Fruit fly (Drosophila melanogaster) whole organism, wandering third instar larva: ENCODE measurements around the gene Srr.

ENCODE experiments used
- Abd-B ChIP-seq: fragments of >200 bp; optimal IDR thresholded peaks from 2 replicates; lab custom pipeline; 2017; ENCODE audit warnings: missing biosample characterization, missing genetic modification characterization
- CG32264 ChIP-seq: fragments of 200-800 bp; sonication (Bioruptor generic); optimal IDR thresholded peaks from 2 replicates; lab custom pipeline; 2016; ENCODE audit warnings: missing biosample characterization, missing genetic modification characterization
- CG9705 ChIP-seq: fragments of 200-800 bp; sonication (Bioruptor generic); optimal IDR thresholded peaks from 2 replicates; lab custom pipeline; 2018; ENCODE audit warnings: missing biosample characterization, mild to moderate bottlenecking, missing genetic modification characterization
- CrebA ChIP-seq: fragments of 200-800 bp; sonication (Bioruptor generic); optimal IDR thresholded peaks from 2 replicates; lab custom pipeline; 2016; ENCODE audit warnings: missing biosample characterization, mild to moderate bottlenecking, missing genetic modification characterization, borderline replicate concordance
- Dfd ChIP-seq: fragments of >200 bp; optimal IDR thresholded peaks from 2 replicates; lab custom pipeline; 2017; ENCODE audit warnings: missing biosample characterization, missing genetic modification characterization
- Dif ChIP-seq: fragments of 200-275, 200-300 bp; sonication (Bioruptor generic); optimal IDR thresholded peaks from 2 replicates; lab custom pipeline; 2018; ENCODE audit warnings: missing biosample characterization, missing genetic modification characterization; ENCODE audit not compliant: partially characterized antibody
- GATAd ChIP-seq: sonication (Bioruptor generic); optimal IDR thresholded peaks from 2 replicates; lab custom pipeline; 2016; ENCODE audit warnings: missing biosample characterization, missing genetic modification characterization
- HLH106 ChIP-seq: fragments of 200-800 bp; optimal IDR thresholded peaks from 3 replicates; lab custom pipeline; 2019; ENCODE audit warnings: missing biosample characterization, mild to moderate bottlenecking, missing genetic modification characterization, moderate library complexity
- Hnf4 ChIP-seq: fragments of 200-800 bp; sonication (Bioruptor generic); optimal IDR thresholded peaks from 2 replicates; lab custom pipeline; 2016; ENCODE audit warnings: missing biosample characterization, mild to moderate bottlenecking, missing genetic modification characterization
- Hr78 ChIP-seq: fragments of >200 bp; optimal IDR thresholded peaks from 2 replicates; lab custom pipeline; 2017; ENCODE audit warnings: missing biosample characterization, missing genetic modification characterization
- Hr83 ChIP-seq: fragments of 200-300 bp; sonication (Bioruptor generic); optimal IDR thresholded peaks from 2 replicates; lab custom pipeline; 2016; ENCODE audit warnings: missing biosample characterization, mild to moderate bottlenecking, missing genetic modification characterization, moderate library complexity; ENCODE audit not compliant: poor library complexity, severe bottlenecking
- Jra ChIP-seq: sonication (Bioruptor generic); optimal IDR thresholded peaks from 2 replicates; lab custom pipeline; 2016; ENCODE audit warnings: missing biosample characterization, missing genetic modification characterization
- Mio ChIP-seq: sonication (Bioruptor generic); optimal IDR thresholded peaks from 2 replicates; lab custom pipeline; 2016; ENCODE audit warnings: missing biosample characterization, missing genetic modification characterization
- Myc ChIP-seq: fragments of >200 bp; optimal IDR thresholded peaks from 2 replicates; lab custom pipeline; 2017
- N ChIP-seq: fragments of >200 bp; optimal IDR thresholded peaks from 2 replicates; lab custom pipeline; 2018; ENCODE audit warnings: missing biosample characterization, missing external identifiers, missing genetic modification characterization
- OdsH ChIP-seq: fragments of 200-800 bp; sonication (Bioruptor generic); optimal IDR thresholded peaks from 2 replicates; lab custom pipeline; 2016; ENCODE audit warnings: missing biosample characterization, mild to moderate bottlenecking, missing genetic modification characterization
- Rel ChIP-seq, 2 experiments: fragments of 200-800 bp; sonication (Bioruptor generic) in 1 of 2; optimal IDR thresholded peaks; 2 replicates in 1 of 2; 3 replicates in 1 of 2; lab custom pipeline; 2016 to 2019; ENCODE audit warnings: mild to moderate bottlenecking in 2 of 2, missing biosample characterization in 2 of 2, missing genetic modification characterization in 2 of 2, moderate library complexity in 1 of 2
- Sp1 ChIP-seq: fragments of 200-800 bp; sonication (Bioruptor generic); optimal IDR thresholded peaks from 3 replicates; lab custom pipeline; 2019; ENCODE audit warnings: missing biosample characterization, mild to moderate bottlenecking, missing genetic modification characterization, moderate library complexity
- Vsx2 ChIP-seq: fragments of 200-300, 225-300 bp; sonication (Bioruptor generic); optimal IDR thresholded peaks from 2 replicates; lab custom pipeline; 2018; ENCODE audit warnings: missing biosample characterization, missing genetic modification characterization; ENCODE audit not compliant: partially characterized antibody
- br ChIP-seq: fragments of 200-800 bp; sonication (Bioruptor generic); optimal IDR thresholded peaks from 2 replicates; lab custom pipeline; 2016; ENCODE audit warnings: missing biosample characterization, missing genetic modification characterization
- brk ChIP-seq: fragments of 200-800 bp; sonication (Bioruptor generic); optimal IDR thresholded peaks from 2 replicates; lab custom pipeline; 2016; ENCODE audit warnings: missing biosample characterization, mild to moderate bottlenecking, missing genetic modification characterization
- dl ChIP-seq, 2 experiments: fragments of 175-275, 200-275 bp in 1 of 2; fragments of 200-275 bp in 1 of 2; sonication (Bioruptor generic); optimal IDR thresholded peaks; lab custom pipeline; 2018; ENCODE audit warnings: mild to moderate bottlenecking in 2 of 2, missing biosample characterization in 2 of 2, missing genetic modification characterization in 2 of 2, moderate library complexity in 2 of 2; ENCODE audit not compliant: partially characterized antibody in 2 of 2, insufficient read depth in 1 of 2
- dmrt93B ChIP-seq: fragments of 200-800 bp; sonication (Bioruptor generic); optimal IDR thresholded peaks from 2 replicates; lab custom pipeline; 2018; ENCODE audit warnings: missing biosample characterization, mild to moderate bottlenecking, missing genetic modification characterization
- dsf ChIP-seq: sonication (Bioruptor generic); optimal IDR thresholded peaks from 2 replicates; lab custom pipeline; 2016; ENCODE audit warnings: missing biosample characterization, missing genetic modification characterization, borderline replicate concordance
- ey ChIP-seq: fragments of 200-800 bp; sonication (Bioruptor generic); optimal IDR thresholded peaks from 2 replicates; lab custom pipeline; 2016; ENCODE audit warnings: missing biosample characterization, missing genetic modification characterization
- foxo ChIP-seq, 2 experiments: fragments of 200-800 bp; sonication (Bioruptor generic); optimal IDR thresholded peaks; 2 replicates in 1 of 2; 3 replicates in 1 of 2; lab custom pipeline; 2016 to 2017; ENCODE audit warnings: missing biosample characterization in 2 of 2, missing genetic modification characterization in 2 of 2
- fru ChIP-seq: fragments of 200-800 bp; sonication (Bioruptor generic); optimal IDR thresholded peaks from 3 replicates; lab custom pipeline; 2016; ENCODE audit warnings: missing biosample characterization, mild to moderate bottlenecking, missing genetic modification characterization
- h ChIP-seq: fragments of 200-800 bp; sonication (Bioruptor generic); optimal IDR thresholded peaks from 3 replicates; lab custom pipeline; 2016; ENCODE audit warnings: missing biosample characterization, mild to moderate bottlenecking, missing genetic modification characterization
- jim ChIP-seq: fragments of 175-275, 200-325 bp; sonication (Bioruptor generic); optimal IDR thresholded peaks from 2 replicates; lab custom pipeline; 2016; ENCODE audit warnings: missing biosample characterization, mild to moderate bottlenecking, missing genetic modification characterization
- lola ChIP-seq: fragments of >200 bp; optimal IDR thresholded peaks from 2 replicates; lab custom pipeline; 2017; ENCODE audit warnings: missing biosample characterization, missing genetic modification characterization
- pan ChIP-seq: fragments of >200 bp; optimal IDR thresholded peaks from 2 replicates; lab custom pipeline; 2017
- psq ChIP-seq: fragments of 200-800 bp; sonication (Bioruptor generic); optimal IDR thresholded peaks from 3 replicates; lab custom pipeline; 2017; ENCODE audit warnings: missing biosample characterization, mild to moderate bottlenecking, missing genetic modification characterization, moderate library complexity
- rgr ChIP-seq: fragments of 200-800 bp; sonication (Bioruptor generic); optimal IDR thresholded peaks from 3 replicates; lab custom pipeline; 2016; ENCODE audit warnings: missing biosample characterization, mild to moderate bottlenecking, missing genetic modification characterization
- sage ChIP-seq: fragments of 200-800 bp; sonication (Bioruptor generic); optimal IDR thresholded peaks from 2 replicates; lab custom pipeline; 2016; ENCODE audit warnings: missing biosample characterization, mild to moderate bottlenecking, missing genetic modification characterization
- sv ChIP-seq: fragments of 200-800 bp; sonication (Bioruptor generic); optimal IDR thresholded peaks from 3 replicates; lab custom pipeline; 2016; ENCODE audit warnings: missing biosample characterization, missing genetic modification characterization
- tai ChIP-seq: sonication (Bioruptor generic); optimal IDR thresholded peaks from 2 replicates; lab custom pipeline; 2016; ENCODE audit warnings: missing biosample characterization, missing genetic modification characterization
- usp ChIP-seq: fragments of >200 bp; optimal IDR thresholded peaks from 2 replicates; lab custom pipeline; 2017; ENCODE audit warnings: missing biosample characterization, missing genetic modification characterization
- woc ChIP-seq: sonication (Bioruptor generic); optimal IDR thresholded peaks from 2 replicates; lab custom pipeline; 2016; ENCODE audit warnings: missing biosample characterization, mild to moderate bottlenecking, missing genetic modification characterization

Srr gene

DNA sequence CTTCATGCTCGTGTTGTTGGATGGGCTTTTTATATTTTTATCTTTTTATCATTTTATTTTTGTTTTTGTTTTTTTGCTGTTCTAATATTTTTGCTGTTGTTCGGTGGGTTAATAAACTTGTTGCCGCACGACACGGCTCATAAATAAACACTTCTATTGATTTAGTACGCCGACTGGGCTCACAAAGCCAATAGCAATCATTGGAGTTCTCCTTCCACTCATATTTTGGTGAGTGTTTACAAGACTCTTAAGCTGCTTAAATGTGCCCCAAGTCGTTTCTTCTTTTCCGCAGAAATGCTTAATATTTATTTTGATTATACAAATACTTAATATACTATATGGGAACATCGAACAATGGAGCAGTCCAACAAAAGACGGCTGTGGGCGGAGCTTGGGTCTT lies 25.0 kb downstream of the Srr start:
- TF ChIP-seq br (GFP tag; lab: Kevin White, UChicago) (no peak), ey (no peak), psq (GFP tag; lab: Kevin White, UChicago) (no peak), rgr (GFP tag; lab: Kevin White, UChicago) (no peak), Dif (GFP tag; lab: Kevin White, UChicago) (no peak), Dfd (GFP tag; lab: Kevin White, UChicago) (no peak), tai (GFP tag; lab: Kevin White, UChicago) (no peak), brk (no peak), HLH106 (no peak), Abd-B (GFP tag; lab: Kevin White, UChicago) (no peak), pan (lab: Kevin White, UChicago) (no peak), CG9705 (GFP tag; lab: Kevin White, UChicago) (no peak), Sp1 (no peak), Vsx2 (GFP tag; lab: Kevin White, UChicago) (no peak), usp (GFP tag; lab: Kevin White, UChicago) (no peak), dsf (GFP tag; lab: Kevin White, UChicago) (no peak), Myc (lab: Kevin White, UChicago) (no peak), sage (GFP tag; lab: Kevin White, UChicago) (no peak)

DNA sequence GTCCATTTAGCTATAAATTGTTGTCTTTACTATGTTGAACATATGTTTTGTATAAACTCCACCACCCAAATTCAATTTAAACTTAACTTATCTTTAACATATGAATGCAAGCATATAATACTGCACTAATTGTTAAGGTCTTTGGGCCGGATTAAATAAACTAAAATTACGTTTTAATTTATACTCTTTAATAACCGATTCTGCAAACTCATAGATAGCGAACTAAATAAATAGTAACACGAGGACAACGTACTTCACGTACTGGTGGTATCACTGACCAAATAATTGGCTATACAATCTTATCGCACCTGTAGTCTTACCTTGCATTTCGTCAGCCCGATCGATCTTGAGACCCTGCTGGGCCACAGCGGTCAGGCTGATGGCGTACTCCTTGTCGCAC lies 27.2 kb downstream of the Srr start:
- TF ChIP-seq Vsx2 (GFP tag; lab: Kevin White, UChicago) (no peak), Dif (GFP tag; lab: Kevin White, UChicago) (no peak), OdsH (GFP tag; lab: Kevin White, UChicago) (no peak), pan (lab: Kevin White, UChicago) (no peak), sage (GFP tag; lab: Kevin White, UChicago) (no peak), Mio (GFP tag; lab: Kevin White, UChicago) (no peak), rgr (GFP tag; lab: Kevin White, UChicago) (no peak), sv (GFP tag; lab: Kevin White, UChicago) (no peak), Abd-B (GFP tag; lab: Kevin White, UChicago) (no peak), tai (GFP tag; lab: Kevin White, UChicago) (no peak), Hr78 (GFP tag; lab: Kevin White, UChicago) (no peak), brk (no peak)

dm6 chr3R:9393542-9394025 lies 28.4 kb downstream of the Srr start:
- TF ChIP-seq Hr83 (peak; percentile 61), jim (GFP tag; lab: Kevin White, UChicago) (no peak), pan (lab: Kevin White, UChicago) (no peak), tai (GFP tag; lab: Kevin White, UChicago) (no peak), dmrt93B (GFP tag; lab: Kevin White, UChicago) (peak; percentile 87), woc (GFP tag; lab: Kevin White, UChicago) (peak; percentile 82), Abd-B (GFP tag; lab: Kevin White, UChicago) (no peak), lola (GFP tag; lab: Kevin White, UChicago) (no peak), rgr (GFP tag; lab: Kevin White, UChicago) (peak; percentile 94), Sp1 (peak; percentile 94), CG32264 (GFP tag; lab: Kevin White, UChicago) (peak; percentile 77), h (GFP tag; lab: Kevin White, UChicago) (peak; percentile 94), dsf (GFP tag; lab: Kevin White, UChicago) (peak; percentile 62), psq (GFP tag; lab: Kevin White, UChicago) (peak; percentile 86), Dif (GFP tag; lab: Kevin White, UChicago) (no peak), br (GFP tag; lab: Kevin White, UChicago) (peak; percentile 89), GATAd (GFP tag; lab: Kevin White, UChicago) (peak; percentile 54), Myc (lab: Kevin White, UChicago) (no peak), Vsx2 (GFP tag; lab: Kevin White, UChicago) (no peak), dl (GFP tag; optimal IDR thresholded peaks at IDR 0.05; lab: Kevin White, UChicago; ENCODE audit: insufficient read depth in 1 of 2, partially characterized antibody in 2 of 2) (no peak), sage (GFP tag; lab: Kevin White, UChicago) (peak; percentile 88), OdsH (GFP tag; lab: Kevin White, UChicago) (peak; percentile 94), ey (peak; percentile 92), Rel (GFP tag; optimal IDR thresholded peaks at IDR 0.05; lab: Kevin White, UChicago) (peak; percentile 76), Rel (tag; optimal IDR thresholded peaks at IDR 0.05; lab: Kevin White, UChicago) (no peak), Hr78 (GFP tag; lab: Kevin White, UChicago) (no peak), usp (GFP tag; lab: Kevin White, UChicago) (no peak), CrebA (no peak), fru (GFP tag; lab: Kevin White, UChicago) (peak; percentile 94), Mio (GFP tag; lab: Kevin White, UChicago) (no peak), Hnf4 (GFP tag; lab: Kevin White, UChicago) (peak; percentile 89), HLH106 (peak; percentile 94), brk (peak; percentile 86), sv (GFP tag; lab: Kevin White, UChicago) (no peak), N (GFP tag; lab: Kevin White, UChicago) (no peak), Dfd (GFP tag; lab: Kevin White, UChicago) (no peak), Jra (peak; percentile 74), CG9705 (GFP tag; lab: Kevin White, UChicago) (peak; percentile 81), foxo (GFP tag; optimal IDR thresholded peaks at IDR 0.05; lab: Kevin White, UChicago) (peak; percentile 34 to 94)
- TF ChIP-seq, all 38 proteins: peak for 22
